Fruit fly (Drosophila melanogaster): ENCODE measurements around the gene CG43679.

- TF ChIP-seq CG10669 (GFP tag; optimal IDR thresholded peaks at IDR 0.05): peak; percentile 61
- no peak for TF ChIP-seq Hr38 (GFP tag; optimal IDR thresholded peaks at IDR 0.05)
- peak; percentile 60 for TF ChIP-seq CG32006 (GFP tag; optimal IDR thresholded peaks at IDR 0.05)
- peak; percentile 51 for TF ChIP-seq CG6276 (GFP tag; optimal IDR thresholded peaks at IDR 0.05)
Observed at dm6 chr3L:15013296-15013695, 37.9 kb downstream of the CG43679 start.

Data from whole organism, prepupa.